Fruit fly (Drosophila melanogaster) whole organism, embryonic: ENCODE data around the gene Or30a.

Experiments
- B-H2 ChIP-seq: fragments of 200-800 bp; sonication (Bioruptor generic); optimal IDR thresholded peaks from 2 replicates; lab custom pipeline; 2018; ENCODE audit warnings: missing biosample characterization, mild to moderate bottlenecking, missing genetic modification characterization
- CG10321 ChIP-seq: fragments of 200-800 bp; sonication (Bioruptor generic); IDR thresholded peaks from 2 replicates; pipeline ENCODE4 v1.3.6; 2022; ENCODE audit warnings: missing biosample characterization, missing genetic modification characterization
- CG11504 ChIP-seq: fragments of 200-800 bp; sonication (Bioruptor generic); optimal IDR thresholded peaks from 3 replicates; lab custom pipeline; 2019; ENCODE audit warnings: missing biosample characterization, mild to moderate bottlenecking, missing genetic modification characterization, moderate library complexity
- CG12071 ChIP-seq: fragments of 200-800 bp; sonication (Bioruptor generic); optimal IDR thresholded peaks from 3 replicates; lab custom pipeline; 2018; ENCODE audit warnings: missing biosample characterization, mild to moderate bottlenecking, missing genetic modification characterization
- CG13287 ChIP-seq: fragments of 200-800 bp; sonication (Bioruptor generic); IDR thresholded peaks from 2 replicates; pipeline ENCODE4 v1.3.6; 2022; ENCODE audit warnings: missing biosample characterization, missing genetic modification characterization; ENCODE audit not compliant: partially characterized antibody
- CG13424 ChIP-seq: fragments of 200-800 bp; sonication (Bioruptor generic); optimal IDR thresholded peaks from 2 replicates; lab custom pipeline; 2019; ENCODE audit warnings: missing biosample characterization, mild to moderate bottlenecking, missing genetic modification characterization, moderate library complexity
- CG15514 ChIP-seq: fragments of 200-800 bp; sonication (Bioruptor generic); optimal IDR thresholded peaks from 3 replicates; lab custom pipeline; 2017; ENCODE audit warnings: missing biosample characterization, missing genetic modification characterization, mild to moderate bottlenecking, moderate library complexity, missing genetic modification reagents
- CG15696 ChIP-seq: fragments of 200-800 bp; sonication (Bioruptor generic); optimal IDR thresholded peaks from 2 replicates; lab custom pipeline; 2019; ENCODE audit warnings: missing biosample characterization, mild to moderate bottlenecking, missing genetic modification characterization, moderate library complexity
- CG17186 ChIP-seq: fragments of 200-800 bp; sonication (Bioruptor generic); optimal IDR thresholded peaks from 3 replicates; lab custom pipeline; 2017; ENCODE audit warnings: missing biosample characterization, missing genetic modification reagents, missing genetic modification characterization
- CG17612 ChIP-seq: fragments of 200-800 bp; sonication (Bioruptor generic); IDR thresholded peaks from 2 replicates; pipeline ENCODE4 v1.3.6; 2022; ENCODE audit warnings: missing biosample characterization, missing genetic modification characterization
- CG18599 ChIP-seq: fragments of 200-800 bp; sonication (Bioruptor generic); optimal IDR thresholded peaks from 3 replicates; lab custom pipeline; 2017; ENCODE audit warnings: missing biosample characterization, missing genetic modification characterization, mild to moderate bottlenecking, moderate library complexity, missing genetic modification reagents
- CG18764 ChIP-seq: fragments of 200-800 bp; sonication (Bioruptor generic); optimal IDR thresholded peaks from 3 replicates; lab custom pipeline; 2016; ENCODE audit warnings: missing biosample characterization, missing genetic modification characterization
- CG43689 ChIP-seq: fragments of 200-800 bp; sonication (Bioruptor generic); IDR thresholded peaks from 2 replicates; pipeline ENCODE4 v1.3.6; 2022; ENCODE audit warnings: missing biosample characterization, missing genetic modification characterization
- CG5953 ChIP-seq: fragments of 200-800 bp; sonication (Bioruptor generic); IDR thresholded peaks from 2 replicates; pipeline ENCODE4 v1.3.6; 2022; ENCODE audit warnings: missing biosample characterization, missing genetic modification characterization
- CG6689 ChIP-seq: fragments of 200-800 bp; sonication (Bioruptor generic); IDR thresholded peaks from 2 replicates; pipeline ENCODE4 v1.3.6; 2022; ENCODE audit warnings: missing biosample characterization, missing genetic modification characterization
- CG8281 ChIP-seq: fragments of 200-800 bp; sonication (Bioruptor generic); optimal IDR thresholded peaks from 2 replicates; lab custom pipeline; 2018; ENCODE audit warnings: missing biosample characterization, mild to moderate bottlenecking, missing genetic modification characterization, moderate library complexity
- CG9797 ChIP-seq: fragments of 200-800 bp; sonication (Bioruptor generic); optimal IDR thresholded peaks from 3 replicates; lab custom pipeline; 2018; ENCODE audit warnings: missing biosample characterization, mild to moderate bottlenecking, missing genetic modification characterization
- D ChIP-seq, 2 experiments: fragments of 200-800 bp in 1 of 2; fragments of >200 bp in 1 of 2; sonication (Bioruptor generic) in 1 of 2; optimal IDR thresholded peaks; 2 replicates in 1 of 2; 3 replicates in 1 of 2; lab custom pipeline; 2017; ENCODE audit warnings: mild to moderate bottlenecking in 1 of 2, missing biosample characterization in 1 of 2, missing genetic modification characterization in 1 of 2, missing genetic modification reagents in 1 of 2
- Elba2 ChIP-seq: fragments of 200-800 bp; sonication (Bioruptor generic); optimal IDR thresholded peaks from 3 replicates; lab custom pipeline; 2016; ENCODE audit warnings: missing biosample characterization, missing genetic modification characterization
- Fer3 ChIP-seq: fragments of 200-800 bp; sonication (Bioruptor generic); optimal IDR thresholded peaks from 2 replicates; lab custom pipeline; 2018; ENCODE audit warnings: missing biosample characterization, mild to moderate bottlenecking, missing genetic modification characterization, moderate library complexity
- H15 ChIP-seq: fragments of 200-800 bp; sonication (Bioruptor generic); IDR thresholded peaks from 3 replicates; pipeline ENCODE4 v1.3.6; 2022; ENCODE audit warnings: missing biosample characterization, missing genetic modification characterization
- Hr78 ChIP-seq, 2 experiments: fragments of 200-800 bp in 1 of 2; fragments of >200 bp in 1 of 2; sonication (Bioruptor generic) in 1 of 2; optimal IDR thresholded peaks; 2 replicates each; lab custom pipeline; 2017 to 2019; ENCODE audit warnings: missing biosample characterization in 2 of 2, missing genetic modification characterization in 2 of 2, mild to moderate bottlenecking in 1 of 2, moderate library complexity in 1 of 2
- Lim3 ChIP-seq: fragments of 200-800 bp; sonication (Bioruptor generic); IDR thresholded peaks from 2 replicates; pipeline ENCODE4 v1.3.6; 2022; ENCODE audit warnings: missing biosample characterization, missing genetic modification characterization
- NC2α ChIP-seq: fragments of 200-800 bp; sonication (Bioruptor generic); optimal IDR thresholded peaks from 2 replicates; lab custom pipeline; 2016; ENCODE audit warnings: missing biosample characterization, missing genetic modification characterization
- Neu2 ChIP-seq: fragments of 200-800 bp; sonication (Bioruptor generic); optimal IDR thresholded peaks from 3 replicates; lab custom pipeline; 2016; ENCODE audit warnings: missing biosample characterization, missing genetic modification characterization, borderline replicate concordance
- Ravus ChIP-seq: fragments of 200-800 bp; sonication (Bioruptor generic); IDR thresholded peaks from 2 replicates; pipeline ENCODE4 v1.3.6; 2022; ENCODE audit warnings: missing biosample characterization, missing genetic modification characterization
- Sox102F ChIP-seq: fragments of 200-800 bp; sonication (Bioruptor generic); optimal IDR thresholded peaks from 2 replicates; lab custom pipeline; 2018; ENCODE audit warnings: missing biosample characterization, mild to moderate bottlenecking, missing genetic modification characterization, moderate library complexity
- crp ChIP-seq, 2 experiments: fragments of 200-800 bp; sonication (Bioruptor generic); optimal IDR thresholded peaks; 2 replicates in 1 of 2; 3 replicates in 1 of 2; lab custom pipeline; 2017; ENCODE audit warnings: missing biosample characterization in 2 of 2, missing genetic modification characterization in 2 of 2, mild to moderate bottlenecking in 1 of 2, moderate library complexity in 1 of 2
- dm ChIP-seq: fragments of 200-800 bp; sonication (Bioruptor generic); optimal IDR thresholded peaks from 3 replicates; lab custom pipeline; 2016; ENCODE audit warnings: missing biosample characterization, missing genetic modification characterization
- eve ChIP-seq, 2 experiments: fragments of >200 bp; optimal IDR thresholded peaks; 2 replicates each; lab custom pipeline; 2017; ENCODE audit warnings: missing biosample characterization in 2 of 2, missing genetic modification characterization in 2 of 2
- ewg ChIP-seq: fragments of 200-800 bp; sonication (Bioruptor generic); optimal IDR thresholded peaks from 3 replicates; lab custom pipeline; 2017; ENCODE audit warnings: mild to moderate bottlenecking, missing biosample characterization, missing genetic modification reagents, missing genetic modification characterization
- eyg ChIP-seq: fragments of 200-800 bp; sonication (Bioruptor generic); optimal IDR thresholded peaks from 3 replicates; lab custom pipeline; 2016; ENCODE audit warnings: missing biosample characterization, missing genetic modification characterization
- fd64A ChIP-seq: fragments of 200-800 bp; sonication (Bioruptor generic); optimal IDR thresholded peaks from 3 replicates; lab custom pipeline; 2018; ENCODE audit warnings: missing biosample characterization, mild to moderate bottlenecking, missing genetic modification characterization
- grn ChIP-seq: fragments of 200-800 bp; sonication (Bioruptor generic); optimal IDR thresholded peaks from 3 replicates; lab custom pipeline; 2017; ENCODE audit warnings: missing biosample characterization, missing genetic modification characterization
- hbn ChIP-seq: fragments of 200-800 bp; sonication (Bioruptor generic); IDR thresholded peaks from 2 replicates; pipeline ENCODE4 v1.3.6; 2022; ENCODE audit warnings: missing biosample characterization, missing genetic modification characterization; ENCODE audit not compliant: partially characterized antibody
- mirr ChIP-seq: fragments of 200-800 bp; sonication (Bioruptor generic); optimal IDR thresholded peaks from 3 replicates; lab custom pipeline; 2018; ENCODE audit warnings: missing biosample characterization, mild to moderate bottlenecking, missing genetic modification characterization
- phol ChIP-seq: fragments of 200-800 bp; sonication (Bioruptor generic); optimal IDR thresholded peaks from 3 replicates; lab custom pipeline; 2018; ENCODE audit warnings: missing biosample characterization, mild to moderate bottlenecking, missing genetic modification characterization, moderate library complexity
- sim ChIP-seq: fragments of 200-800 bp; sonication (Bioruptor generic); IDR thresholded peaks from 2 replicates; pipeline ENCODE4 v1.3.6; 2022; ENCODE audit warnings: missing biosample characterization, missing genetic modification characterization
- sisA ChIP-seq: fragments of 200-800 bp; sonication (Bioruptor generic); IDR thresholded peaks from 2 replicates; pipeline ENCODE4 v1.3.6; 2022; ENCODE audit warnings: missing biosample characterization, missing genetic modification characterization
- sna ChIP-seq: fragments of 200-800 bp; sonication (Bioruptor generic); IDR thresholded peaks from 2 replicates; pipeline ENCODE4 v1.3.6; 2022; ENCODE audit warnings: missing biosample characterization, missing genetic modification characterization; ENCODE audit not compliant: partially characterized antibody
- stwl ChIP-seq: fragments of 200-800 bp; sonication (Bioruptor generic); optimal IDR thresholded peaks from 3 replicates; lab custom pipeline; 2018; ENCODE audit warnings: missing biosample characterization, mild to moderate bottlenecking, missing genetic modification characterization, moderate library complexity
- tio ChIP-seq: fragments of 200-800 bp; sonication (Bioruptor generic); optimal IDR thresholded peaks from 2 replicates; lab custom pipeline; 2017; ENCODE audit warnings: missing biosample characterization, missing genetic modification characterization, inconsistent platforms
- tna ChIP-seq: fragments of 200-800 bp; sonication (Bioruptor generic); IDR thresholded peaks from 2 replicates; pipeline ENCODE4 v1.3.6; 2022; ENCODE audit warnings: missing biosample characterization, missing genetic modification characterization; ENCODE audit not compliant: partially characterized antibody
- toy ChIP-seq: fragments of 200-800 bp; sonication (Bioruptor generic); IDR thresholded peaks from 2 replicates; pipeline ENCODE4 v1.3.6; 2022; ENCODE audit warnings: missing biosample characterization, missing genetic modification characterization
- trem ChIP-seq: fragments of 200-800 bp; optimal IDR thresholded peaks from 3 replicates; lab custom pipeline; 2019; ENCODE audit warnings: missing biosample characterization, mild to moderate bottlenecking, missing genetic modification characterization, moderate library complexity
- tup ChIP-seq: fragments of 200-800 bp; sonication (Bioruptor generic); optimal IDR thresholded peaks from 2 replicates; lab custom pipeline; 2016; ENCODE audit warnings: missing biosample characterization, mild to moderate bottlenecking, missing genetic modification characterization, moderate library complexity
- tx ChIP-seq: fragments of 200-800 bp; sonication (Bioruptor generic); optimal IDR thresholded peaks from 2 replicates; lab custom pipeline; 2016; ENCODE audit warnings: missing biosample characterization, missing genetic modification characterization

Gene Or30a

DNA sequence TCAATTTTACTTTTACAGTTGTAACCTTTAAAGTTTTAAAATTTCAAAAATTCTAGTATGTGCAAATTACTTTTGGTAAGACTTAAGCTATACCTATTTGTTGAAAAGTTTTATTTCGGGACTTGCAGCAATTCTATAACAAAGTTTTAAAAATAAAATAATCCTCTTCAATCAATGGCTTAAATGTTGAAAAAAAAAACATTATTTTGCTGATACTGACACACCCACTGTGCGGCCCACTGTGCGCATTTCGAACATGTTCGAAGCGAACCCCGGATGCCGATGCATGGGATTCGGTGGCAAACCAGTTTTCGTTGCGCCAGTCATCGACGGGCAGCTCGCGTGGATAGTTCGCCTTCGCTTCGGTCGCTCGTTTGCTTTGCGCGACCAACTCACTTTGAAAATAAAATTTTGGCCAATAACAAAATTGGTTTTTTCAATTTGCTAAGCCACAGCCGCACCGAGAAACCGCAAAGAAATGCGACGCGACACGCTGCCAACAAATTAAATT lies 13.9 kb downstream of the Or30a start, which contains the start of gene CG32982 (continued):
- TF ChIP-seq tna (GFP tag; lab: Robert Waterston, UW) (peak; percentile 52; the same call in 1 of the 2 replicates), sisA (GFP tag; lab: Robert Waterston, UW) (no peak; the same call in 1 of the 2 replicates), CG12071 (GFP tag; lab: Kevin White, UChicago) (peak; percentile 74), hbn (GFP tag; lab: Robert Waterston, UW) (no peak), CG17186 (peak; percentile 62), phol (peak; percentile 93), Fer3 (tag; lab: Kevin White, UChicago) (peak; percentile 87), fd64A (GFP tag; lab: Kevin White, UChicago) (peak; percentile 18), B-H2 (GFP tag; lab: Kevin White, UChicago) (peak; percentile 63), D (optimal IDR thresholded peaks at IDR 0.05; lab: Kevin White, UChicago) (no peak), D (GFP tag; optimal IDR thresholded peaks at IDR 0.05; lab: Kevin White, UChicago) (peak; percentile 94), dm (peak; percentile 87), CG15514 (GFP tag; lab: Kevin White, UChicago) (peak; percentile 72), CG6689 (GFP tag; lab: Robert Waterston, UW) (peak; percentile 92), trem (tag; lab: Kevin White, UChicago) (peak; percentile 69), CG15696 (tag; lab: Kevin White, UChicago) (peak; percentile 89), Neu2 (GFP tag; lab: Kevin White, UChicago) (peak; percentile 81), CG17612 (GFP tag; lab: Robert Waterston, UW) (peak; percentile 68), CG18599 (peak; percentile 91), crp (GFP tag; optimal IDR thresholded peaks at IDR 0.05; lab: Kevin White, UChicago) (peak in 1 of 2 experiments; percentile 61), CG13424 (tag; lab: Kevin White, UChicago) (peak; percentile 94), tio (GFP tag; lab: Kevin White, UChicago) (peak; percentile 92), CG8281 (tag; lab: Kevin White, UChicago) (peak; percentile 77), tup (GFP tag; lab: Kevin White, UChicago) (peak; percentile 42), CG5953 (peak; percentile 77), tx (peak; percentile 55), grn (GFP tag; lab: Kevin White, UChicago) (peak; percentile 64), CG11504 (peak; percentile 95), eve (GFP tag; optimal IDR thresholded peaks at IDR 0.05; lab: Kevin White, UChicago) (peak in 1 of 2 experiments; percentile 90), CG43689 (GFP tag; lab: Robert Waterston, UW) (peak; percentile 64; the same call in 1 of the 2 replicates), toy (GFP tag; lab: Robert Waterston, UW) (peak; percentile 73), Lim3 (GFP tag; lab: Robert Waterston, UW) (peak; percentile 44; the same call in 1 of the 2 replicates), stwl (tag; lab: Kevin White, UChicago) (no peak), NC2α (peak; percentile 88), mirr (GFP tag; lab: Kevin White, UChicago) (peak; percentile 77), Ravus (GFP tag; lab: Robert Waterston, UW) (peak; percentile 41; the same call in 1 of the 2 replicates), CG9797 (no peak), Elba2 (GFP tag; lab: Kevin White, UChicago) (peak; percentile 23), Sox102F (GFP tag; lab: Kevin White, UChicago) (peak; percentile 89), sim (GFP tag; lab: Robert Waterston, UW) (peak; percentile 83), CG13287 (GFP tag; lab: Robert Waterston, UW) (peak; percentile 53; the same call in 1 of the 2 replicates), eyg (GFP tag; lab: Kevin White, UChicago) (peak; percentile 91), Hr78 (GFP tag; optimal IDR thresholded peaks at IDR 0.05; lab: Kevin White, UChicago) (peak in 1 of 2 experiments; percentile 78), ewg (GFP tag; lab: Kevin White, UChicago) (peak; percentile 70), CG10321 (peak; percentile 46; the same call in 1 of the 2 replicates), H15 (peak; percentile 84; the same call in 2 of the 3 replicates), CG18764 (GFP tag; lab: Kevin White, UChicago) (peak; percentile 76), sna (GFP tag; lab: Robert Waterston, UW) (no peak)
